Worm (Caenorhabditis elegans): ENCODE measurements around the gene mtl-2.

ce11 chrV:14013638-14014037, 4.8 kb downstream of the mtl-2 start:
- no peak for TF ChIP-seq R02D3.7 (tag; optimal IDR thresholded peaks at IDR 0.05)
- no peak for TF ChIP-seq jun-1 (tag; optimal IDR thresholded peaks at IDR 0.05)
- TF ChIP-seq nhr-28 (tag; optimal IDR thresholded peaks at IDR 0.05): no peak
- TF ChIP-seq spr-3 (GFP tag; optimal IDR thresholded peaks at IDR 0.05): no peak
- no peak for TF ChIP-seq lsy-2 (tag; optimal IDR thresholded peaks at IDR 0.05)
- no peak for TF ChIP-seq fos-1 (tag; optimal IDR thresholded peaks at IDR 0.05)
- TF ChIP-seq ceh-28 (tag; optimal IDR thresholded peaks at IDR 0.05): no peak
- TF ChIP-seq snpc-4 (tag; optimal IDR thresholded peaks at IDR 0.05): no peak
- no peak for TF ChIP-seq unc-62 (GFP tag; optimal IDR thresholded peaks at IDR 0.05 in 1 of 2)
- TF ChIP-seq unc-62 (tag; optimal IDR thresholded peaks at IDR 0.05): no peak
